Fruit fly (Drosophila melanogaster) whole organism, adult: Measurements from ENCODE around the gene CG17359.

Experiments
- CG11617 ChIP-seq: fragments of 200-800 bp; sonication (Bioruptor generic); optimal IDR thresholded peaks from 2 replicates; lab custom pipeline; 2017; ENCODE audit warnings: mild to moderate bottlenecking, missing biosample characterization, missing genetic modification reagents, missing genetic modification characterization
- CG12768 ChIP-seq: fragments of 200-800 bp; sonication (Bioruptor generic); optimal IDR thresholded peaks from 2 replicates; lab custom pipeline; 2017; ENCODE audit warnings: missing biosample characterization, missing genetic modification characterization, mild to moderate bottlenecking, moderate library complexity, missing genetic modification reagents
- CG14711 ChIP-seq: fragments of 200-800 bp; sonication (Bioruptor generic); optimal IDR thresholded peaks from 2 replicates; lab custom pipeline; 2018; ENCODE audit warnings: missing biosample characterization, mild to moderate bottlenecking, missing genetic modification characterization, moderate library complexity
- CG1620 ChIP-seq: fragments of 200-800 bp; sonication (Bioruptor generic); optimal IDR thresholded peaks from 2 replicates; lab custom pipeline; 2016; ENCODE audit warnings: missing biosample characterization, missing genetic modification characterization
- CG33017 ChIP-seq: fragments of 200-800 bp; sonication (Bioruptor generic); optimal IDR thresholded peaks from 2 replicates; lab custom pipeline; 2018; ENCODE audit warnings: missing biosample characterization, mild to moderate bottlenecking, missing genetic modification characterization, moderate library complexity
- CG5204 ChIP-seq: fragments of 200-800 bp; sonication (Bioruptor generic); optimal IDR thresholded peaks from 2 replicates; lab custom pipeline; 2016; ENCODE audit warnings: missing biosample characterization, missing genetic modification characterization
- CG7045 ChIP-seq: fragments of 200-800 bp; sonication (Bioruptor generic); optimal IDR thresholded peaks from 2 replicates; lab custom pipeline; 2017; ENCODE audit warnings: missing biosample characterization, mild to moderate bottlenecking, missing genetic modification characterization
- CG7101 ChIP-seq: fragments of 200-800 bp; sonication (Bioruptor generic); optimal IDR thresholded peaks from 2 replicates; lab custom pipeline; 2018; ENCODE audit warnings: missing biosample characterization, mild to moderate bottlenecking, missing genetic modification characterization, moderate library complexity
- Clk ChIP-seq: fragments of 200-800 bp; sonication (Bioruptor generic); optimal IDR thresholded peaks from 2 replicates; lab custom pipeline; 2017; ENCODE audit warnings: missing biosample characterization, missing genetic modification characterization
- Crg-1 ChIP-seq: fragments of 200-800 bp; sonication (Bioruptor generic); optimal IDR thresholded peaks from 2 replicates; lab custom pipeline; 2016; ENCODE audit warnings: missing biosample characterization, missing genetic modification characterization
- Hr96 ChIP-seq: fragments of 200-800 bp; sonication (Bioruptor generic); optimal IDR thresholded peaks from 2 replicates; lab custom pipeline; 2016; ENCODE audit warnings: missing biosample characterization, missing genetic modification characterization
- Mnt ChIP-seq: fragments of 200-800 bp; sonication (Bioruptor generic); optimal IDR thresholded peaks from 2 replicates; lab custom pipeline; 2016; ENCODE audit warnings: missing biosample characterization, mild to moderate bottlenecking, missing genetic modification characterization
- bab1 ChIP-seq: fragments of 200-800 bp; sonication (Bioruptor generic); optimal IDR thresholded peaks from 3 replicates; lab custom pipeline; 2019; ENCODE audit warnings: missing biosample characterization, mild to moderate bottlenecking, missing genetic modification characterization, moderate library complexity
- cic ChIP-seq: fragments of 200-800 bp; sonication (Bioruptor generic); optimal IDR thresholded peaks from 2 replicates; lab custom pipeline; 2017; ENCODE audit warnings: missing biosample characterization, mild to moderate bottlenecking, missing genetic modification characterization, moderate library complexity
- cnc ChIP-seq, 2 experiments: fragments of >200 bp; optimal IDR thresholded peaks; 2 replicates each; lab custom pipeline; 2017
- kay ChIP-seq: fragments of 200-800 bp; sonication (Bioruptor generic); peaks from one replicate; lab custom pipeline; 2016; ENCODE audit warnings: missing biosample characterization, missing genetic modification characterization, borderline replicate concordance
- ovo ChIP-seq: fragments of 200-800 bp; sonication (Bioruptor generic); optimal IDR thresholded peaks from 2 replicates; lab custom pipeline; 2016; ENCODE audit warnings: missing biosample characterization, missing genetic modification characterization
- pad ChIP-seq: fragments of 200-800 bp; sonication (Bioruptor generic); optimal IDR thresholded peaks from 3 replicates; lab custom pipeline; 2017; ENCODE audit warnings: missing biosample characterization, missing genetic modification characterization, mild to moderate bottlenecking, moderate library complexity, missing genetic modification reagents
- tj ChIP-seq: fragments of 200-800 bp; sonication (Bioruptor generic); optimal IDR thresholded peaks from 3 replicates; lab custom pipeline; 2017; ENCODE audit warnings: missing biosample characterization, mild to moderate bottlenecking, missing genetic modification characterization, moderate library complexity
- toe ChIP-seq: fragments of 200-800 bp; sonication (Bioruptor generic); optimal IDR thresholded peaks from 2 replicates; lab custom pipeline; 2016; ENCODE audit warnings: missing biosample characterization, missing genetic modification characterization

The CG17359 gene

dm6 chr3L:13999204-13999603 is at the start of gene CG17359:
CG17359 (minus strand) TSS chr3L:13999251.
- TF ChIP-seq cnc (optimal IDR thresholded peaks at IDR 0.05; lab: Kevin White, UChicago) (no peak), Hr96 (GFP tag; lab: Kevin White, UChicago) (no peak), CG12768 (GFP tag; lab: Kevin White, UChicago) (no peak), CG1620 (no peak), CG7101 (tag; lab: Kevin White, UChicago) (no peak), Mnt (GFP tag; lab: Kevin White, UChicago) (no peak), ovo (GFP tag; lab: Kevin White, UChicago) (no peak), CG11617 (GFP tag; lab: Kevin White, UChicago) (no peak), toe (GFP tag; lab: Kevin White, UChicago) (no peak), Clk (GFP tag; lab: Kevin White, UChicago) (no peak), CG14711 (tag; lab: Kevin White, UChicago) (no peak), CG5204 (GFP tag; lab: Kevin White, UChicago) (no peak), cic (GFP tag; lab: Kevin White, UChicago) (no peak), tj (no peak), CG7045 (no peak), CG33017 (no peak), bab1 (GFP tag; lab: Kevin White, UChicago) (no peak), pad (GFP tag; lab: Kevin White, UChicago) (no peak)

DNA sequence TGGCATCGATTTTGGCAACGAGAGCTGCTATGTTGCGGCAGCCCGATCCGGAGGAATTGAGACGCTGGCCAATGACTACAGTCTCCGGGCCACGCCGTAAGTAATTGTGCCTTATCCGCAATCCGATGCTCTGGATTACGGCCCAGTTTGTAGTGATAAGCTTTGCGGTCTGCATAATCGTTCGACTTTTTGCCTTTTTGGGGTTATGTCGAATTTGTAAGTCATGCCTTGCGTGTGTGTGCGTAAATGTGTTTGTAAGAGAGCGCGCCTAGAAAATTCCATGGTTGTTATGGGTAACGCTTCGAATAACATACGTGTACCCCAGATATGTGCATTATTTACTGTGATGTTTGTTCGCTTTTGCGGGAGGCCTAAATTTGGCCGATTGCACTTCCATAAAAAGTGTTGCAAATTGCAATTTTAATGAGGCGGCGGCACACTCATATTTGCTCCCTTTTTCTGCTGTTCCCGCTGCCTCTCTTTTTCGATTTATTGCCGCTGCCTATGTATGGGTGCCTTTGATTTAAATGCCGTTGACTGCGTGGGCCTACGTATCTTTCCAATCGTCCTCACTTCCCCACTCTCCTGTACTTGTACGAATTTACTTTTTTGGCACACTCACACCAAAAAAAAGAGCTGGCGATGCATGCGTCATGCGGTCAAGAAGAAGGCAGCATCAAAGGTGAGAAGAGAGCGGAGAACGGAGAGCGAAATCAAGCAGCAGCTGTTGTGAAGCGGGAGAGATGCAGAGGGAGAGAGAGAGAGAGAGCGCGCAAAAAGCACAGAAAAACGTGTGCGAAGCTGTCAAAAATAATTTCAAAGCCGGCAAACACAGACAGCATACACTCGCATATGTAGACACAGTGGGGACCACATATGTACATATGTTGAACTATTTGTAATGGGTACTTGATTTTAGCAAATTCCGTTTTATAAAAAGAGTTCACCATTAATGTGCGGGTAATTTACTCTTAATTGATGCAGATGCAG is 38.9 kb upstream of the CG17359 start:
- peak; percentile 89 for TF ChIP-seq Mnt (GFP tag; lab: Kevin White, UChicago)
- TF ChIP-seq CG1620, result no peak
- no peak for TF ChIP-seq CG33017
- peak; percentile 47 for TF ChIP-seq cic (GFP tag; lab: Kevin White, UChicago)
- TF ChIP-seq kay (GFP tag; lab: Kevin White, UChicago), result no peak
- no peak for TF ChIP-seq CG14711 (tag; lab: Kevin White, UChicago)
- no peak for TF ChIP-seq CG7045
- peak; percentile 33 for TF ChIP-seq tj
- TF ChIP-seq CG11617 (GFP tag; lab: Kevin White, UChicago), result no peak
- no peak for TF ChIP-seq Hr96 (GFP tag; lab: Kevin White, UChicago)
- TF ChIP-seq CG7101 (tag; lab: Kevin White, UChicago), result no peak
- peak; percentile 78 for TF ChIP-seq pad (GFP tag; lab: Kevin White, UChicago)
- no peak for TF ChIP-seq Crg-1 (GFP tag; lab: Kevin White, UChicago)
- TF ChIP-seq bab1 (GFP tag; lab: Kevin White, UChicago), result peak; percentile 2
- TF ChIP-seq Clk (GFP tag; lab: Kevin White, UChicago), result no peak
- TF ChIP-seq cnc (optimal IDR thresholded peaks at IDR 0.05; lab: Kevin White, UChicago), result peak in 1 of 2 experiments; percentile 64
- TF ChIP-seq CG5204 (GFP tag; lab: Kevin White, UChicago), result no peak
- no peak for TF ChIP-seq toe (GFP tag; lab: Kevin White, UChicago)
- TF ChIP-seq ovo (GFP tag; lab: Kevin White, UChicago), result no peak
- TF ChIP-seq CG12768 (GFP tag; lab: Kevin White, UChicago), result no peak

DNA sequence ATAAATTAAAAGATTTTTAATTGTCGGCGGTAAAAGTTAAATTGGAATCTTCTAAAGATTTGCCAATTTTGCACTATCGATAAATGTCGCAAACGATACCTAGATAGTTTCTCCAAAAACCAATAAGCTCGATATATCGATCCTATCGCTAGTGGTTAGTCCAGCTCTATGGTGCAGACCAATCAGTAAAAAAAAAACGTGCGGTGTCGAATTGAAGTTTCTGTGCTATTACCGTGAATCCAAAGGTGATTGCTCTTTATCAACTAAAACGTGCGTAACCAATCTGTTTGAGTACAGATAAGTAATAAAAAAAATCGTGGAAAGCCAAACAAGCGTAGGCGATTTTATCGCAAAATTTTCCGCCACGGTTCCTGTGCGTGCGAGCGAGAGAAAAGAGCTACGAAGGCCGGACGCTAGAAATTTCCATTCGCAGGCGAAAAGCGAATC is 37.8 kb upstream of the CG17359 start, which contains the start of gene Hsp110:
TSS of gene Hsp110 (plus strand) at position 153 of the 447 bp plus-strand sequence.
- TF ChIP-seq toe (GFP tag; lab: Kevin White, UChicago) (no peak), CG11617 (GFP tag; lab: Kevin White, UChicago) (peak; percentile 66), tj (peak; percentile 48), ovo (GFP tag; lab: Kevin White, UChicago) (peak; percentile 4), CG7101 (tag; lab: Kevin White, UChicago) (peak; percentile 48), CG1620 (peak; percentile 43), CG33017 (peak; percentile 65), cic (GFP tag; lab: Kevin White, UChicago) (peak; percentile 29), CG14711 (tag; lab: Kevin White, UChicago) (no peak), Mnt (GFP tag; lab: Kevin White, UChicago) (peak; percentile 94), pad (GFP tag; lab: Kevin White, UChicago) (peak; percentile 14), bab1 (GFP tag; lab: Kevin White, UChicago) (peak; percentile 64), kay (GFP tag; lab: Kevin White, UChicago) (peak; percentile 96), Crg-1 (GFP tag; lab: Kevin White, UChicago) (peak; percentile 43), Hr96 (GFP tag; lab: Kevin White, UChicago) (no peak), Clk (GFP tag; lab: Kevin White, UChicago) (no peak), CG7045 (no peak), CG5204 (GFP tag; lab: Kevin White, UChicago) (no peak), cnc (optimal IDR thresholded peaks at IDR 0.05; lab: Kevin White, UChicago) (no peak), CG12768 (GFP tag; lab: Kevin White, UChicago) (peak; percentile 36)

DNA sequence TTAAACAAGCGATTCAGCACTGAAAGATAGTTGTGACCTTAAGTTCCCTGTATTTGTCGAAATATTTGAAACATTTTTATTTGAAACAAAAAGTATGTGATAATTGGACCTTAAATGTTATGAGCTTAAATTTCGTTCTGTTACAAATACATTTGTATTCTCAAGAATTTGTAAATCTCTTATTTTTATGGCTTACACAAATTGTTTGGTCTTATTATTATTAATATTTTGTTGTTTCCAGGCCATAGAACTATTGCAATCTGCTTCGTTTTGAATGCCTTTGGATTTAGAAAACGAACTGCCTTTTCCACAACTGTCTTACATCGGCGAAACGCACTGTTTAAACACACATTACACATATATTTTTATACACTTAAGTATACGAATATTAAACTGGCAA is 35.4 kb upstream of the CG17359 start, which contains the start of gene CG6661:
TSS of gene CG6661 (plus strand) at position 301 of the 400 bp plus-strand sequence.
- TF ChIP-seq cic (GFP tag; lab: Kevin White, UChicago) (no peak), CG1620 (no peak), ovo (GFP tag; lab: Kevin White, UChicago) (no peak), CG14711 (tag; lab: Kevin White, UChicago) (no peak), CG5204 (GFP tag; lab: Kevin White, UChicago) (no peak), CG7101 (tag; lab: Kevin White, UChicago) (no peak), CG11617 (GFP tag; lab: Kevin White, UChicago) (no peak), kay (GFP tag; lab: Kevin White, UChicago) (no peak), Mnt (GFP tag; lab: Kevin White, UChicago) (no peak), CG12768 (GFP tag; lab: Kevin White, UChicago) (no peak), bab1 (GFP tag; lab: Kevin White, UChicago) (no peak), Clk (GFP tag; lab: Kevin White, UChicago) (no peak)
